Fruit fly (Drosophila melanogaster) whole organism, prepupa: ENCODE results near the gene CG9806.

Experiments used
- Blimp-1 ChIP-seq: fragments of 200-800 bp; sonication (Bioruptor generic); optimal IDR thresholded peaks from 3 replicates; lab custom pipeline; 2017; ENCODE audit warnings: missing biosample characterization, missing genetic modification characterization, mild to moderate bottlenecking, moderate library complexity, missing genetic modification reagents
- CG10631 ChIP-seq: fragments of 200-800 bp; sonication (Bioruptor generic); optimal IDR thresholded peaks from 2 replicates; lab custom pipeline; 2016; ENCODE audit warnings: missing biosample characterization, missing genetic modification characterization
- CG10669 ChIP-seq: fragments of 200-800 bp; sonication (Bioruptor generic); optimal IDR thresholded peaks from 3 replicates; lab custom pipeline; 2018; ENCODE audit warnings: missing biosample characterization, mild to moderate bottlenecking, missing genetic modification characterization, moderate library complexity
- CG11902 ChIP-seq: fragments of 200-800 bp; sonication (Bioruptor generic); optimal IDR thresholded peaks from 3 replicates; lab custom pipeline; 2016; ENCODE audit warnings: missing biosample characterization, missing genetic modification characterization
- CG15336 ChIP-seq: fragments of 200-800 bp; sonication (Bioruptor generic); IDR thresholded peaks from 2 replicates; pipeline ENCODE4 v1.3.6; 2022; ENCODE audit warnings: missing biosample characterization, missing genetic modification characterization
- CG1621 ChIP-seq: fragments of 200-800 bp; sonication (Bioruptor generic); optimal IDR thresholded peaks from 3 replicates; lab custom pipeline; 2018; ENCODE audit warnings: missing biosample characterization, mild to moderate bottlenecking, missing genetic modification characterization
- CG16779 ChIP-seq: fragments of 200-800 bp; sonication (Bioruptor generic); optimal IDR thresholded peaks from 3 replicates; lab custom pipeline; 2017; ENCODE audit warnings: missing biosample characterization, mild to moderate bottlenecking, missing genetic modification characterization
- CG3032 ChIP-seq: fragments of 200-800 bp; optimal IDR thresholded peaks from 2 replicates; lab custom pipeline; 2019; ENCODE audit warnings: missing biosample characterization, mild to moderate bottlenecking, missing genetic modification characterization, moderate library complexity
- CG32006 ChIP-seq: fragments of 200-800 bp; sonication (Bioruptor generic); optimal IDR thresholded peaks from 3 replicates; lab custom pipeline; 2017; ENCODE audit warnings: missing biosample characterization, mild to moderate bottlenecking, missing genetic modification characterization
- CG3919 ChIP-seq: fragments of 200-800 bp; sonication (Bioruptor generic); optimal IDR thresholded peaks from 3 replicates; lab custom pipeline; 2016; ENCODE audit warnings: missing biosample characterization, missing genetic modification characterization
- CG6163 ChIP-seq: fragments of 200-800 bp; sonication (Bioruptor generic); IDR thresholded peaks from 3 replicates; pipeline ENCODE4 v1.3.6; 2022; ENCODE audit warnings: missing biosample characterization, missing genetic modification characterization
- CG6276 ChIP-seq: fragments of 200-800 bp; sonication (Bioruptor generic); optimal IDR thresholded peaks from 2 replicates; lab custom pipeline; 2017; ENCODE audit warnings: missing biosample characterization, mild to moderate bottlenecking, missing genetic modification characterization
- CG6792 ChIP-seq: fragments of 200-800 bp; sonication (Bioruptor generic); optimal IDR thresholded peaks from 3 replicates; lab custom pipeline; 2016; ENCODE audit warnings: missing biosample characterization, missing genetic modification characterization
- CG6808 ChIP-seq: fragments of 200-800 bp; sonication (Bioruptor generic); optimal IDR thresholded peaks from 3 replicates; lab custom pipeline; 2017; ENCODE audit warnings: missing biosample characterization, missing genetic modification characterization, mild to moderate bottlenecking, moderate library complexity, missing genetic modification reagents
- CG6854 ChIP-seq: fragments of 200-800 bp; sonication (Bioruptor generic); optimal IDR thresholded peaks from 2 replicates; lab custom pipeline; 2017; ENCODE audit warnings: missing biosample characterization, mild to moderate bottlenecking, missing genetic modification characterization
- CG7368 ChIP-seq: fragments of 200-800 bp; sonication (Bioruptor generic); optimal IDR thresholded peaks from 3 replicates; lab custom pipeline; 2016; ENCODE audit warnings: missing biosample characterization, missing genetic modification characterization
- CG8119 ChIP-seq: fragments of 200-800 bp; sonication (Bioruptor generic); IDR thresholded peaks from 3 replicates; pipeline ENCODE4 v1.3.6; 2022; ENCODE audit warnings: missing biosample characterization, missing genetic modification characterization
- CG8319 ChIP-seq: fragments of 200-800 bp; sonication (Bioruptor generic); optimal IDR thresholded peaks from 3 replicates; lab custom pipeline; 2016; ENCODE audit warnings: missing biosample characterization, missing genetic modification characterization
- CG9139 ChIP-seq: fragments of 200-800 bp; sonication (Bioruptor generic); optimal IDR thresholded peaks from 3 replicates; lab custom pipeline; 2017; ENCODE audit warnings: missing biosample characterization, mild to moderate bottlenecking, missing genetic modification characterization
- Eip78C ChIP-seq: fragments of 200-800 bp; sonication (Bioruptor generic); peaks from one replicate; lab custom pipeline; 2016; ENCODE audit warnings: missing biosample characterization, missing genetic modification characterization
- Eip93F ChIP-seq: fragments of 200-800 bp; sonication (Bioruptor generic); optimal IDR thresholded peaks from 2 replicates; lab custom pipeline; 2016; ENCODE audit warnings: missing biosample characterization, mild to moderate bottlenecking, missing genetic modification characterization
- Ets21C ChIP-seq: fragments of 200-800 bp; sonication (Bioruptor generic); optimal IDR thresholded peaks from 3 replicates; lab custom pipeline; 2016; ENCODE audit warnings: missing biosample characterization, missing genetic modification characterization
- Ets96B ChIP-seq: fragments of 200-800 bp; optimal IDR thresholded peaks from 2 replicates; lab custom pipeline; 2019; ENCODE audit warnings: missing biosample characterization, mild to moderate bottlenecking, missing genetic modification characterization, moderate library complexity
- Gug ChIP-seq: fragments of 200-800 bp; sonication (Bioruptor generic); IDR thresholded peaks from 2 replicates; pipeline ENCODE4 v1.3.6; 2022; ENCODE audit warnings: missing biosample characterization, missing genetic modification characterization
- Hr4 ChIP-seq: fragments of 200-800 bp; sonication (Bioruptor generic); optimal IDR thresholded peaks from 3 replicates; lab custom pipeline; 2016; ENCODE audit warnings: missing biosample characterization, missing genetic modification characterization
- Lpt ChIP-seq: fragments of 200-800 bp; sonication (Bioruptor generic); optimal IDR thresholded peaks from 3 replicates; lab custom pipeline; 2016; ENCODE audit warnings: missing biosample characterization, missing genetic modification characterization
- Sox14 ChIP-seq: fragments of 200-800 bp; sonication (Bioruptor generic); optimal IDR thresholded peaks from 3 replicates; lab custom pipeline; 2016; ENCODE audit warnings: missing biosample characterization, missing genetic modification characterization
- Sox15 ChIP-seq: fragments of 200-800 bp; sonication (Bioruptor generic); optimal IDR thresholded peaks from 3 replicates; lab custom pipeline; 2016; ENCODE audit warnings: missing biosample characterization, missing genetic modification characterization
- acj6 ChIP-seq: fragments of 200-800 bp; sonication (Bioruptor generic); optimal IDR thresholded peaks from 3 replicates; lab custom pipeline; 2016; ENCODE audit warnings: missing biosample characterization, missing genetic modification characterization
- dac ChIP-seq: fragments of 200-800 bp; sonication (Bioruptor generic); optimal IDR thresholded peaks from 2 replicates; lab custom pipeline; 2017; ENCODE audit warnings: missing biosample characterization, mild to moderate bottlenecking, missing genetic modification characterization
- dsx ChIP-seq: fragments of 200-800 bp; optimal IDR thresholded peaks from 3 replicates; lab custom pipeline; 2019; ENCODE audit warnings: missing biosample characterization, mild to moderate bottlenecking, missing genetic modification characterization, moderate library complexity; ENCODE audit not compliant: poor library complexity, severe bottlenecking
- eg ChIP-seq: fragments of 200-800 bp; sonication (Bioruptor generic); IDR thresholded peaks from 3 replicates; pipeline ENCODE4 v1.3.6; 2022; ENCODE audit warnings: missing biosample characterization, missing genetic modification characterization
- esn ChIP-seq: fragments of 200-800 bp; sonication (Bioruptor generic); optimal IDR thresholded peaks from 2 replicates; lab custom pipeline; 2016; ENCODE audit warnings: missing biosample characterization, mild to moderate bottlenecking, missing genetic modification characterization, moderate library complexity
- fd85E ChIP-seq: fragments of 200-800 bp; sonication (Bioruptor generic); optimal IDR thresholded peaks from 3 replicates; lab custom pipeline; 2016; ENCODE audit warnings: missing biosample characterization, missing genetic modification characterization
- net ChIP-seq: fragments of 200-800 bp; sonication (Bioruptor generic); optimal IDR thresholded peaks from 3 replicates; lab custom pipeline; 2016; ENCODE audit warnings: missing biosample characterization, missing genetic modification characterization
- pdm3 ChIP-seq: fragments of 200-800 bp; sonication (Bioruptor generic); optimal IDR thresholded peaks from 3 replicates; lab custom pipeline; 2016; ENCODE audit warnings: missing biosample characterization, missing genetic modification characterization
- salr ChIP-seq, 2 experiments: fragments of 200-800 bp; sonication (Bioruptor generic); optimal IDR thresholded peaks; 3 replicates each; lab custom pipeline; 2016 to 2018; ENCODE audit warnings: missing biosample characterization in 2 of 2, missing genetic modification characterization in 2 of 2, mild to moderate bottlenecking in 1 of 2
- spab ChIP-seq: fragments of 200-800 bp; sonication (Bioruptor generic); optimal IDR thresholded peaks from 2 replicates; lab custom pipeline; 2017; ENCODE audit warnings: missing biosample characterization, mild to moderate bottlenecking, missing genetic modification characterization, missing genetic modification reagents
- ss ChIP-seq, 2 experiments: fragments of 200-800 bp; sonication (Bioruptor generic); optimal IDR thresholded peaks; 2 replicates in 1 of 2; 3 replicates in 1 of 2; lab custom pipeline; 2017 to 2018; ENCODE audit warnings: mild to moderate bottlenecking in 2 of 2, missing biosample characterization in 2 of 2, missing genetic modification characterization in 2 of 2, moderate library complexity in 1 of 2
- svp ChIP-seq: fragments of 200-800 bp; sonication (Bioruptor generic); peaks from one replicate; lab custom pipeline; 2016; ENCODE audit warnings: missing biosample characterization, missing genetic modification characterization
- topi ChIP-seq: fragments of 200-800 bp; sonication (Bioruptor generic); optimal IDR thresholded peaks from 3 replicates; lab custom pipeline; 2016; ENCODE audit warnings: missing biosample characterization, missing genetic modification characterization
- vri ChIP-seq: fragments of 200-800 bp; sonication (Bioruptor generic); optimal IDR thresholded peaks from 3 replicates; lab custom pipeline; 2016; ENCODE audit warnings: missing biosample characterization, mild to moderate bottlenecking, missing genetic modification characterization

The CG9806 gene

DNA sequence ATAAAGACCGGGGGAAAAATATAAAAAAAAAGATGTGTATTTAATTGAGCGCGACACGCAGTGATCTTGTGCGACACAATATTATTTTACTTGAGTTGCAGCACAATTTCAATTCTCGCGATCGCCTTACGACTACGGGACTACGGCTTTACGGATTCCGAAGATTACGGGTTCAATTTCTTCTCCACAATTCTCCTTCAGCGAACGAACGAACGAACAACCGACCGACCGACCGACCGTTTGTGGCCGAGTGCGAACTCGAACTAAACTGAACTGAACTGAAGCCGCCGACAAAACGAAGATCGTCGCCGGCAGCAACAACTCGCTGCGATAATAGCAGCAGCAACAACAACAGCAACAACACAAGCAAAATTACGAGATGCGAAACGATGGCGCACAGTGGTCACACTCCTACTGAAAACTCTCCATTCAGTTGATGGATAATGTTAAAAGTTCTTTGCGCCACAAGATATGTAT is 41.7 kb downstream of the CG9806 start, which contains the start of gene spri:
spri (minus strand) TSS at position 265 of the 477 bp plus-strand sequence.
- peak; percentile 70 for TF ChIP-seq CG6808 (GFP tag; lab: Kevin White, UChicago)
- TF ChIP-seq CG32006: no peak
- TF ChIP-seq CG3919 (GFP tag; lab: Kevin White, UChicago): peak; percentile 22
- TF ChIP-seq CG11902 (GFP tag; lab: Kevin White, UChicago): no peak
- TF ChIP-seq Gug (GFP tag; lab: Robert Waterston, UW): 0 out of 2 replicates have a peak, but pooled peaks have one; percentile 36
- peak; percentile 62 for TF ChIP-seq CG15336 (GFP tag; lab: Robert Waterston, UW)
- peak; percentile 39 for TF ChIP-seq dsx (GFP tag; lab: Kevin White, UChicago)
- TF ChIP-seq svp: peak; percentile 97
- no peak for TF ChIP-seq Ets21C (GFP tag; lab: Kevin White, UChicago)
- peak; percentile 2 for TF ChIP-seq CG7368 (GFP tag; lab: Kevin White, UChicago)
- TF ChIP-seq CG6792: no peak
- peak; percentile 41 for TF ChIP-seq CG6854 (GFP tag; lab: Kevin White, UChicago)
- peak; percentile 96 for TF ChIP-seq CG1621 (tag; lab: Kevin White, UChicago)
- TF ChIP-seq CG9139 (GFP tag; lab: Kevin White, UChicago): peak; percentile 62
- TF ChIP-seq CG8319 (GFP tag; lab: Kevin White, UChicago): peak; percentile 14
- peak; percentile 7 for TF ChIP-seq topi (GFP tag; lab: Kevin White, UChicago)
- peak; percentile 7 for TF ChIP-seq Hr4 (GFP tag; lab: Kevin White, UChicago)
- peak; percentile 35 for TF ChIP-seq CG16779 (tag; lab: Kevin White, UChicago)
- peak; percentile 7 for TF ChIP-seq acj6
- TF ChIP-seq CG6276 (GFP tag; lab: Kevin White, UChicago): peak; percentile 83
- peak; percentile 68 for TF ChIP-seq CG6163 (GFP tag; lab: Robert Waterston, UW)
- peak; percentile 43 for TF ChIP-seq fd85E
- peak; percentile 66 for TF ChIP-seq Eip78C (GFP tag; lab: Kevin White, UChicago)
- TF ChIP-seq pdm3 (GFP tag; lab: Kevin White, UChicago): peak; percentile 12
- TF ChIP-seq Sox15: no peak
- no peak for TF ChIP-seq dac (GFP tag; lab: Kevin White, UChicago)
- no peak for TF ChIP-seq spab (GFP tag; lab: Kevin White, UChicago)
- peak; percentile 46 for TF ChIP-seq CG3032 (tag; lab: Kevin White, UChicago)
- peak; percentile 90 for TF ChIP-seq vri (GFP tag; lab: Kevin White, UChicago)
- TF ChIP-seq CG10669: peak; percentile 29
- TF ChIP-seq salr (GFP tag; optimal IDR thresholded peaks at IDR 0.05; lab: Kevin White, UChicago): no peak
- peak; percentile 66; the same call in 2 of the 3 replicates for TF ChIP-seq CG8119 (GFP tag; lab: Robert Waterston, UW)
- peak; percentile 58 to 74 for TF ChIP-seq ss (GFP tag; optimal IDR thresholded peaks at IDR 0.05; lab: Kevin White, UChicago)
- TF ChIP-seq net: no peak
- peak; percentile 12 for TF ChIP-seq Lpt (GFP tag; lab: Kevin White, UChicago)
- TF ChIP-seq CG10631 (GFP tag; lab: Kevin White, UChicago): no peak
- TF ChIP-seq eg: peak; percentile 71
- peak; percentile 31 for TF ChIP-seq Ets96B (tag; lab: Kevin White, UChicago)
- peak; percentile 8 for TF ChIP-seq esn (GFP tag; lab: Kevin White, UChicago)
- peak; percentile 9 for TF ChIP-seq Sox14 (GFP tag; lab: Kevin White, UChicago)
- no peak for TF ChIP-seq Blimp-1
- peak; percentile 38 for TF ChIP-seq Eip93F
